Worm (Caenorhabditis elegans) whole organism, early embryonic: ENCODE results near the gene clec-121.

ENCODE experiments used
- B0310.2 ChIP-seq: sonication (generic microtip); optimal IDR thresholded peaks from 2 replicates; lab custom pipeline; 2016; ENCODE audit warnings: mild to moderate bottlenecking, missing genetic modification characterization, missing compliant biosample characterization
- F13C5.2 ChIP-seq: sonication (generic microtip); optimal IDR thresholded peaks from 2 replicates; lab custom pipeline; 2017; ENCODE audit warnings: mild to moderate bottlenecking, missing genetic modification characterization, inconsistent platforms, missing compliant biosample characterization
- ama-1 ChIP-seq: fragments of 150-350 bp; optimal IDR thresholded peaks from 2 replicates; lab custom pipeline; 2014
- hmbx-1 ChIP-seq: sonication (generic microtip); optimal IDR thresholded peaks from 2 replicates; lab custom pipeline; 2016; ENCODE audit warnings: mild to moderate bottlenecking, missing genetic modification characterization, missing compliant biosample characterization
- hmg-4 ChIP-seq: fragments of 200-800 bp; sonication (Bioruptor generic); optimal IDR thresholded peaks from 2 replicates; lab custom pipeline; 2018; ENCODE audit warnings: mild to moderate bottlenecking, missing genetic modification characterization, missing compliant biosample characterization
- hnd-1 ChIP-seq: sonication (generic microtip); optimal IDR thresholded peaks from 2 replicates; lab custom pipeline; 2016; ENCODE audit warnings: missing genetic modification characterization, missing compliant biosample characterization
- sea-1 ChIP-seq: fragments of 200-800 bp; sonication (Bioruptor generic); conservative IDR thresholded peaks from 2 replicates; pipeline ENCODE4 v1.3.6; 2022; ENCODE audit warnings: missing genetic modification characterization, missing compliant biosample characterization

DNA sequence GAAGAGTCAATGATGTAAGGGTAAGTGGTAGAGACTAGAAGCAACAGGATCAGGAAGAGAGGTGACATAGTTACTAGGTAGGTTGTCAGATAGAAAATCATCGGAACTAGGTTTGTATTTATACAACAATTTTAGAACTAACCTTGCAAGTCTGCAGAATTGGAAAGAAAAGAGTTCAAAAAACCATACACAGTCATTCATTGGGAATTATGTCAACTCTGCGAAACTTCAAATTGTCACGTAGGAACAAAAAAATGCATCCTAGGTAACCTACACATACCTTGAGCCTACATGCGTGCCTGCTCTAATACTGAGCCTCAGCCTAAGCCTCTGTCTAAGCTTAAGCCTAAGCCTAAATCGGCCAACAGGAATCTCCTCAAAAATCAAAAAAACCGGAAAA is 24.2 kb downstream of the clec-121 start, which contains the start of gene ins-19:
- TF ChIP-seq hmbx-1 (tag; lab: Kevin White, UChicago) (no peak), hnd-1 (no peak), ama-1 (lab: Kevin White, UChicago) (no peak), hmg-4 (no peak), F13C5.2 (tag; lab: Kevin White, UChicago) (no peak), sea-1 (GFP tag; lab: Robert Waterston, UW) (no peak), B0310.2 (tag; lab: Kevin White, UChicago) (no peak)
